Worm (Caenorhabditis elegans) whole organism, L1 larva: ENCODE measurements around the gene ZK1058.3.

Source experiments
- C16A3.4 ChIP-seq: fragments of 150-350 bp; optimal IDR thresholded peaks from 2 replicates; lab custom pipeline; 2014; ENCODE audit warnings: missing biosample characterization, missing genetic modification characterization
- C34B4.2 ChIP-seq: sonication (generic microtip); optimal IDR thresholded peaks from 2 replicates; lab custom pipeline; 2017; ENCODE audit warnings: mild to moderate bottlenecking, missing genetic modification characterization, missing compliant biosample characterization
- Y116A8C.19 ChIP-seq: sonication (generic microtip); optimal IDR thresholded peaks from 2 replicates; lab custom pipeline; 2016; ENCODE audit warnings: missing compliant biosample characterization, missing genetic modification characterization, borderline replicate concordance
- alr-1 ChIP-seq: fragments of 200-800 bp; sonication (Bioruptor generic); optimal IDR thresholded peaks from 2 replicates; lab custom pipeline; 2018; ENCODE audit warnings: borderline replicate concordance, mild to moderate bottlenecking, missing genetic modification characterization, missing compliant biosample characterization
- blmp-1 ChIP-seq: fragments of 150-350 bp; optimal IDR thresholded peaks from 2 replicates; lab custom pipeline; 2014; ENCODE audit warnings: missing biosample characterization, missing genetic modification characterization
- ceh-90 ChIP-seq: sonication (generic microtip); optimal IDR thresholded peaks from 2 replicates; lab custom pipeline; 2016; ENCODE audit warnings: missing genetic modification characterization, missing compliant biosample characterization
- ces-1 ChIP-seq: fragments of 150-350 bp; optimal IDR thresholded peaks from 2 replicates; lab custom pipeline; 2014; ENCODE audit warnings: missing biosample characterization, missing genetic modification reagents, missing genetic modification characterization
- dpl-1 ChIP-seq, 3 experiments: fragments of 150-350 bp in 2 of 3; sonication (generic microtip) in 1 of 3; optimal IDR thresholded peaks; 2 replicates each; lab custom pipeline; 2014 to 2017; ENCODE audit warnings: missing biosample characterization in 3 of 3, missing genetic modification characterization in 3 of 3, missing genetic modification reagents in 3 of 3
- dsc-1 ChIP-seq: sonication (generic microtip); optimal IDR thresholded peaks from 2 replicates; lab custom pipeline; 2016; ENCODE audit warnings: mild to moderate bottlenecking, missing genetic modification characterization, missing compliant biosample characterization
- efl-1 ChIP-seq, 4 experiments: fragments of 150-350 bp; optimal IDR thresholded peaks in 3 of 4; peaks in 1 of 4; 1 replicate in 1 of 4; 2 replicates in 3 of 4; lab custom pipeline; 2014; ENCODE audit warnings: missing biosample characterization in 2 of 4, missing genetic modification characterization in 2 of 4, missing genetic modification reagents in 2 of 4
- egl-13 ChIP-seq: sonication (generic microtip); optimal IDR thresholded peaks from 2 replicates; lab custom pipeline; 2016; ENCODE audit warnings: missing genotype, missing genetic modification reagents, missing genetic modification characterization, missing compliant biosample characterization
- egl-27 ChIP-seq, 2 experiments: fragments of 150-350 bp in 1 of 2; sonication (generic microtip); optimal IDR thresholded peaks; 3 replicates each; lab custom pipeline; 2017 to 2018; ENCODE audit warnings: missing biosample characterization in 2 of 2, missing genetic modification characterization in 2 of 2, missing genetic modification reagents in 2 of 2
- elt-2 ChIP-seq: sonication (generic microtip); optimal IDR thresholded peaks from 2 replicates; lab custom pipeline; 2016; ENCODE audit warnings: missing genetic modification characterization, mild to moderate bottlenecking, inconsistent platforms, missing compliant biosample characterization, missing genetic modification reagents
- fkh-10 ChIP-seq: sonication (generic microtip); optimal IDR thresholded peaks from 2 replicates; lab custom pipeline; 2017; ENCODE audit warnings: missing biosample characterization, missing genetic modification reagents, missing genetic modification characterization
- fkh-8 ChIP-seq: sonication (generic microtip); optimal IDR thresholded peaks from 2 replicates; lab custom pipeline; 2016; ENCODE audit warnings: mild to moderate bottlenecking, missing genetic modification characterization, missing compliant biosample characterization
- hlh-4 ChIP-seq: sonication (generic microtip); optimal IDR thresholded peaks from 2 replicates; lab custom pipeline; 2016; ENCODE audit warnings: mild to moderate bottlenecking, missing genetic modification characterization, missing compliant biosample characterization
- hpl-2 ChIP-seq: fragments of 150-350 bp; optimal IDR thresholded peaks from 2 replicates; lab custom pipeline; 2014; ENCODE audit warnings: missing biosample characterization, missing genetic modification reagents, missing genetic modification characterization
- lin-14 ChIP-seq: fragments of 200-800 bp; sonication (Bioruptor generic); optimal IDR thresholded peaks from 2 replicates; lab custom pipeline; 2018; ENCODE audit warnings: mild to moderate bottlenecking, missing genetic modification characterization, moderate library complexity, missing compliant biosample characterization
- lin-15B ChIP-seq: fragments of 150-350 bp; sonication (generic microtip); optimal IDR thresholded peaks from 3 replicates; lab custom pipeline; 2014; ENCODE audit warnings: missing biosample characterization, missing genetic modification characterization
- lin-39 ChIP-seq: fragments of 150-350 bp; optimal IDR thresholded peaks from 2 replicates; lab custom pipeline; 2014; ENCODE audit warnings: missing biosample characterization, missing genetic modification reagents, missing genetic modification characterization
- mab-9 ChIP-seq: fragments of 200-800 bp; sonication (Bioruptor generic); IDR thresholded peaks from 2 replicates; pipeline ENCODE4 v1.3.6; 2022; ENCODE audit warnings: missing genetic modification reagents, missing genetic modification characterization, missing compliant biosample characterization
- mdl-1 ChIP-seq, 2 experiments: fragments of 150-350 bp; optimal IDR thresholded peaks; 2 replicates each; lab custom pipeline; 2014 to 2017; ENCODE audit warnings: missing biosample characterization in 2 of 2, missing genetic modification characterization in 2 of 2, inconsistent platforms in 1 of 2
- mef-2 ChIP-seq: fragments of 150-350 bp; optimal IDR thresholded peaks from 2 replicates; lab custom pipeline; 2014; ENCODE audit warnings: missing biosample characterization, missing genetic modification characterization
- mep-1 ChIP-seq: fragments of 150-350 bp; optimal IDR thresholded peaks from 2 replicates; lab custom pipeline; 2014; ENCODE audit warnings: missing biosample characterization, missing genetic modification characterization
- nhr-12 ChIP-seq: sonication (generic microtip); optimal IDR thresholded peaks from 2 replicates; lab custom pipeline; 2017; ENCODE audit warnings: missing biosample characterization, missing genetic modification characterization
- nhr-47 ChIP-seq: sonication (generic microtip); optimal IDR thresholded peaks from 2 replicates; lab custom pipeline; 2016; ENCODE audit warnings: mild to moderate bottlenecking, missing genetic modification characterization, moderate library complexity, missing compliant biosample characterization
- nhr-71 ChIP-seq: sonication (generic microtip); optimal IDR thresholded peaks from 2 replicates; lab custom pipeline; 2016; ENCODE audit warnings: mild to moderate bottlenecking, missing genetic modification characterization, moderate library complexity, missing compliant biosample characterization
- nhr-84 ChIP-seq: sonication (generic microtip); optimal IDR thresholded peaks from 2 replicates; lab custom pipeline; 2017; ENCODE audit warnings: missing biosample characterization, missing genetic modification characterization
- nhr-85 ChIP-seq: sonication (generic microtip); peaks from one replicate; lab custom pipeline; 2016; ENCODE audit warnings: missing genetic modification characterization, inconsistent platforms, missing compliant biosample characterization
- pag-3 ChIP-seq: sonication (generic microtip); optimal IDR thresholded peaks from 2 replicates; lab custom pipeline; 2017; ENCODE audit warnings: missing genetic modification characterization, mild to moderate bottlenecking, missing compliant biosample characterization, antibody characterized with exemption, borderline replicate concordance; ENCODE audit not compliant: insufficient read depth
- pax-3 ChIP-seq: fragments of 200-800 bp; sonication (Bioruptor generic); optimal IDR thresholded peaks from 2 replicates; lab custom pipeline; 2018; ENCODE audit warnings: mild to moderate bottlenecking, missing genetic modification characterization, moderate library complexity, missing compliant biosample characterization
- pqm-1 ChIP-seq: sonication (generic microtip); optimal IDR thresholded peaks from 3 replicates; lab custom pipeline; 2017; ENCODE audit warnings: missing biosample characterization, missing genetic modification characterization
- skn-1 ChIP-seq: fragments of 150-350 bp; optimal IDR thresholded peaks from 2 replicates; lab custom pipeline; 2014; ENCODE audit warnings: missing biosample characterization, missing genetic modification characterization
- snpc-4 ChIP-seq: fragments of 150-350 bp; optimal IDR thresholded peaks from 2 replicates; lab custom pipeline; 2014; ENCODE audit warnings: missing biosample characterization, missing genetic modification characterization
- snu-23 ChIP-seq: sonication (generic microtip); optimal IDR thresholded peaks from 2 replicates; lab custom pipeline; 2016; ENCODE audit warnings: missing genetic modification characterization, missing compliant biosample characterization
- sptf-1 ChIP-seq: fragments of 150-350 bp; optimal IDR thresholded peaks from 2 replicates; lab custom pipeline; 2014; ENCODE audit warnings: missing biosample characterization, missing genetic modification characterization
- sup-37 ChIP-seq: fragments of 200-800 bp; sonication (Bioruptor generic); optimal IDR thresholded peaks from 2 replicates; lab custom pipeline; 2018; ENCODE audit warnings: mild to moderate bottlenecking, missing genetic modification characterization, missing compliant biosample characterization
- tbx-2 ChIP-seq: sonication (generic microtip); optimal IDR thresholded peaks from 2 replicates; lab custom pipeline; 2016; ENCODE audit warnings: missing genetic modification characterization, missing compliant biosample characterization
- tlp-1 ChIP-seq: fragments of 150-350 bp; optimal IDR thresholded peaks from 2 replicates; lab custom pipeline; 2014; ENCODE audit warnings: missing biosample characterization, missing genetic modification characterization
- unc-130 ChIP-seq: fragments of 150-350 bp; optimal IDR thresholded peaks from 2 replicates; lab custom pipeline; 2017; ENCODE audit warnings: missing biosample characterization, missing genetic modification characterization, inconsistent platforms
- unc-30 ChIP-seq: sonication (generic microtip); optimal IDR thresholded peaks from 2 replicates; lab custom pipeline; 2017; ENCODE audit warnings: missing biosample characterization, missing genetic modification characterization
- unc-98 ChIP-seq: fragments of 200-800 bp; sonication (Bioruptor generic); IDR thresholded peaks from 2 replicates; pipeline ENCODE4 v1.3.6; 2022; ENCODE audit warnings: missing genetic modification characterization, missing compliant biosample characterization
- zag-1 ChIP-seq: fragments of 150-350 bp; optimal IDR thresholded peaks from 2 replicates; lab custom pipeline; 2014; ENCODE audit warnings: missing biosample characterization, missing genetic modification characterization

ZK1058.3 gene

DNA sequence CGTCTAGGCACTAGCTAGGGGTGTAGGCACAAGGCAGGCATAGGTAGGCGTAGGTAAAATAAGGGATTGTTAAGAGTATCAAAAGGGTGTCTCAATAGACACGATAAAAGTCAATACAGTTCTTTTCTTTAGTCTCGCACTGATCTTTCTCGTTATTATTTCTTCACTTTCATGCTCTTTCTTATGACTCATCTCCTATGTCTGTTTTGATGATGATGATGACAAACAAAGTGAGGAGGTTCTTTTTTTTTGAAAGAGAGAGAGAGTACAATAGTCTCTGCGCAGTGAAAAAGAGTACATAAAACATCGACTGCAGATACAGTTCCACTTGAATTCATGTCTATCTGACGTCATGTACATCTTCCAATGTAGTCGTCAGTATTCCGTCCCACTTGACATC, 28.8 kb upstream of the ZK1058.3 start:
- no peak for TF ChIP-seq efl-1 (optimal IDR thresholded peaks at IDR 0.05; lab: Kevin White, UChicago)
- peak in 1 of 2 experiments; percentile 78 for TF ChIP-seq efl-1 (GFP tag; optimal IDR thresholded peaks at IDR 0.05 in 1 of 2; lab: Kevin White, UChicago)
- no peak for TF ChIP-seq lin-15B (tag; lab: Kevin White, UChicago)

ce11 chrIII:3893992-3894391, 24.7 kb upstream of the ZK1058.3 start:
- no peak for TF ChIP-seq unc-30 (tag; lab: Kevin White, UChicago)
- TF ChIP-seq nhr-85 (tag; lab: Kevin White, UChicago): no peak
- no peak for TF ChIP-seq mdl-1 (tag; optimal IDR thresholded peaks at IDR 0.05; lab: Kevin White, UChicago)
- TF ChIP-seq egl-13: no peak
- TF ChIP-seq snu-23 (GFP tag; lab: Kevin White, UChicago): no peak
- no peak for TF ChIP-seq tlp-1 (tag; lab: Kevin White, UChicago)
- no peak for TF ChIP-seq lin-15B (tag; lab: Kevin White, UChicago)
- no peak for TF ChIP-seq dsc-1 (tag; lab: Kevin White, UChicago)
- TF ChIP-seq hlh-4 (tag; lab: Kevin White, UChicago): no peak
- TF ChIP-seq, all 84 proteins: peak for 0

DNA sequence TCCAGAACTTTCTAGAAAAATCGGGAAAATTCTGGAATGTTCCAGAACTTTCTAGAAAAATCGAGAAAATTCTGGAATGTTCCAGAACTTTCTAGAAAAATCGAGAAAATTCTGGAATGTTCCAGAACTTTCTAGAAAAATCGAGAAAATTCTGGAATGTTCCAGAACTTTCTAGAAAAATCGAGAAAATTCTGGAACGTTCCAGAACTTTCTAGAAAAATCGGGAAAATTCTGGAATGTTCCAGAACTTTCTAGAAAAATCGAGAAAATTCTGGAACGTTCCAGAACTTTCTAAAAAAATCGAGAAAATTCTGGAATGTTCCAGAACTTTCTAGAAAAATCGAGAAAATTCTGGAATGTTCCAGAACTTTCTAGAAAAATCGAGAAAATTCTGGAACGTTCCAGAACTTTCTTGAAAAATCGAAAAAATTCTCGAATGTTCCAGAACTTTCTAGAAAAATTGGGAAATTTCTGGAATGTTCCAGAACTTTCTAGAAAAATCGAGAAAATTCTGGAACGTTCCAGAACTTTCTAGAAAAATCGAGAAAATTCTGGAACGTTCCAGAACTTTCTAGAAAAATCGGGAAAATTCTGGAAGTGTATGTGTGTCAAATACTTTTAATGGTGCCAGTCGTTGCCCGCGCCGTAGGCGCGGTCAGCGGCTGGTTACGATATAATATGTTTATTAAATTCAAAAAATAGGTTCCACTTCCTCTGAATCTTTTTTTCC, 21.4 kb upstream of the ZK1058.3 start:
- 0 out of 2 replicates have a peak, but pooled peaks have one; percentile 4 for TF ChIP-seq unc-98 (GFP tag; lab: Robert Waterston, UW)
- TF ChIP-seq mab-9: 0 out of 2 replicates have a peak, but pooled peaks have one; percentile 9

ce11 chrIII:3898354-3898753, 20.3 kb upstream of the ZK1058.3 start:
- TF ChIP-seq hpl-2 (GFP tag; lab: Kevin White, UChicago): no peak
- no peak for TF ChIP-seq efl-1 (optimal IDR thresholded peaks at IDR 0.05; lab: Kevin White, UChicago)
- peak in 1 of 2 experiments; percentile 30 for TF ChIP-seq efl-1 (GFP tag; optimal IDR thresholded peaks at IDR 0.05 in 1 of 2; lab: Kevin White, UChicago)

ce11 chrIII:3898850-3899249, 19.8 kb upstream of the ZK1058.3 start:
- TF ChIP-seq lin-15B (tag; lab: Kevin White, UChicago): no peak
- TF ChIP-seq Y116A8C.19 (tag; lab: Kevin White, UChicago): no peak
- TF ChIP-seq skn-1: no peak
- peak; percentile 59 for TF ChIP-seq mep-1 (tag; lab: Kevin White, UChicago)
- peak in 1 of 3 experiments; percentile 19 for TF ChIP-seq dpl-1 (GFP tag; optimal IDR thresholded peaks at IDR 0.05; lab: Kevin White, UChicago)
- no peak for TF ChIP-seq sup-37 (GFP tag; lab: Kevin White, UChicago)
- no peak for TF ChIP-seq ceh-90 (tag; lab: Kevin White, UChicago)
- TF ChIP-seq snpc-4 (tag; lab: Kevin White, UChicago): no peak
- TF ChIP-seq elt-2 (tag; lab: Kevin White, UChicago): no peak
- TF ChIP-seq sptf-1: no peak
- no peak for TF ChIP-seq mab-9
- TF ChIP-seq unc-98 (GFP tag; lab: Robert Waterston, UW): no peak
- TF ChIP-seq lin-39 (tag; lab: Kevin White, UChicago): no peak
- TF ChIP-seq fkh-10 (GFP tag; lab: Kevin White, UChicago): peak; percentile 7
- TF ChIP-seq alr-1 (tag; lab: Kevin White, UChicago): no peak
- TF ChIP-seq zag-1: no peak
- TF ChIP-seq pqm-1 (tag; lab: Kevin White, UChicago): no peak
- no peak for TF ChIP-seq nhr-12 (tag; lab: Kevin White, UChicago)
- peak; percentile 49 for TF ChIP-seq nhr-71
- TF ChIP-seq ces-1 (GFP tag; lab: Kevin White, UChicago): no peak
- peak; percentile 35 for TF ChIP-seq nhr-47 (tag; lab: Kevin White, UChicago)
- TF ChIP-seq pax-3 (tag; lab: Kevin White, UChicago): no peak
- no peak for TF ChIP-seq fkh-8 (tag; lab: Kevin White, UChicago)
- TF ChIP-seq mef-2 (tag; lab: Kevin White, UChicago): no peak
- no peak for TF ChIP-seq C34B4.2
- TF ChIP-seq C16A3.4 (tag; lab: Kevin White, UChicago): no peak
- TF ChIP-seq nhr-84 (tag; lab: Kevin White, UChicago): no peak
- TF ChIP-seq tbx-2: no peak
- no peak for TF ChIP-seq blmp-1
- TF ChIP-seq pag-3 (tag; lab: Kevin White, UChicago): no peak
- peak; percentile 88 for TF ChIP-seq lin-14 (GFP tag; lab: Kevin White, UChicago)
- TF ChIP-seq unc-130 (tag; lab: Kevin White, UChicago): no peak
- no peak for TF ChIP-seq egl-27 (tag; optimal IDR thresholded peaks at IDR 0.05; lab: Kevin White, UChicago)
